Fruit fly (Drosophila melanogaster): Measurements from ENCODE around the gene CG1637.

CG1637 gene

dm6 chrX:10825349-10826129, 52.2 kb downstream of the CG1637 start (continued):
- TF ChIP-seq CG16813 (GFP tag; IDR thresholded peaks at IDR 0.05; ENCODE audit: partially characterized antibody) (peak; percentile 25; the same call in 1 of the 3 replicates), Max (GFP tag; optimal IDR thresholded peaks at IDR 0.05) (no peak), Fer2 (tag; optimal IDR thresholded peaks at IDR 0.05) (no peak), CG6854 (GFP tag; optimal IDR thresholded peaks at IDR 0.05) (no peak), CG4730 (GFP tag; IDR thresholded peaks at IDR 0.05) (0 out of 2 replicates have a peak, but pooled peaks have one; percentile 33), da (GFP tag; optimal IDR thresholded peaks at IDR 0.05) (no peak), unpg (GFP tag; optimal IDR thresholded peaks at IDR 0.05) (peak; percentile 36), NfI (GFP tag; optimal IDR thresholded peaks at IDR 0.05) (no peak), klu (GFP tag; IDR thresholded peaks at IDR 0.05) (no peak), B-H1 (GFP tag; IDR thresholded peaks at IDR 0.05) (no peak), ro (GFP tag; IDR thresholded peaks at IDR 0.05) (no peak), fru (optimal IDR thresholded peaks at IDR 0.05) (no peak), CG17829 (tag; optimal IDR thresholded peaks at IDR 0.05) (peak; percentile 41), Hr51 (GFP tag; optimal IDR thresholded peaks at IDR 0.05) (peak in 1 of 2 experiments; percentile 20), shn (GFP tag; optimal IDR thresholded peaks at IDR 0.05) (no peak), D19A (tag; optimal IDR thresholded peaks at IDR 0.05) (peak; percentile 53), BEAF-32 (GFP tag; optimal IDR thresholded peaks at IDR 0.05) (no peak), NK7.1 (GFP tag; optimal IDR thresholded peaks at IDR 0.05) (no peak), emc (GFP tag; optimal IDR thresholded peaks at IDR 0.05) (no peak), sd (tag; optimal IDR thresholded peaks at IDR 0.05) (no peak), CG1602 (GFP tag; optimal IDR thresholded peaks at IDR 0.05) (peak; percentile 9), ab (GFP tag; optimal IDR thresholded peaks at IDR 0.05) (no peak), jumu (GFP tag; optimal IDR thresholded peaks at IDR 0.05) (peak; percentile 31), fd64A (GFP tag; optimal IDR thresholded peaks at IDR 0.05) (no peak), D (optimal IDR thresholded peaks at IDR 0.05) (no peak), D (GFP tag; optimal IDR thresholded peaks at IDR 0.05) (peak; percentile 54), tgo (GFP tag; IDR thresholded peaks at IDR 0.05) (peak; percentile 19; the same call in 1 of the 3 replicates), prd (optimal IDR thresholded peaks at IDR 0.05) (no peak), prd (GFP tag; IDR thresholded peaks at IDR 0.05) (peak; percentile 61; the same call in 2 of the 3 replicates), slp2 (GFP tag; optimal IDR thresholded peaks at IDR 0.05) (peak; percentile 22), Usf (GFP tag; optimal IDR thresholded peaks at IDR 0.05) (no peak), CG11093 (GFP tag; IDR thresholded peaks at IDR 0.05) (no peak), Ets65A (GFP tag) (peak; percentile 59), bowl (GFP tag; IDR thresholded peaks at IDR 0.05) (no peak), schlank (tag; optimal IDR thresholded peaks at IDR 0.05) (no peak), CG16815 (GFP tag; optimal IDR thresholded peaks at IDR 0.05) (peak; percentile 47), dan (GFP tag; IDR thresholded peaks at IDR 0.05) (no peak), row (GFP tag; IDR thresholded peaks at IDR 0.05) (peak; percentile 73), Blimp-1 (GFP tag; optimal IDR thresholded peaks at IDR 0.05) (peak; percentile 41), ranshi (GFP tag; IDR thresholded peaks at IDR 0.05) (0 out of 2 replicates have a peak, but pooled peaks have one; percentile 14), Vsx1 (GFP tag; optimal IDR thresholded peaks at IDR 0.05) (no peak), CG5180 (GFP tag; optimal IDR thresholded peaks at IDR 0.05) (no peak), Gsc (GFP tag; IDR thresholded peaks at IDR 0.05) (no peak), pan (optimal IDR thresholded peaks at IDR 0.05) (no peak), pan (GFP tag; optimal IDR thresholded peaks at IDR 0.05 in 1 of 2, IDR thresholded peaks at IDR 0.05 in 1 of 2) (peak in 1 of 2 experiments; percentile 36), zf30C (GFP tag; optimal IDR thresholded peaks at IDR 0.05) (no peak), ERR (GFP tag; optimal IDR thresholded peaks at IDR 0.05) (no peak), sna (GFP tag; IDR thresholded peaks at IDR 0.05; ENCODE audit: partially characterized antibody) (no peak), Bteb2 (GFP tag; optimal IDR thresholded peaks at IDR 0.05) (no peak), CG3726 (GFP tag; IDR thresholded peaks at IDR 0.05) (no peak), ara (GFP tag; IDR thresholded peaks at IDR 0.05) (peak; percentile 30; the same call in 1 of the 2 replicates)

Measured in whole organism, embryonic.